Fruit fly (Drosophila melanogaster) whole organism, embryonic: ENCODE measurements around the gene dally.

ENCODE experiments used
- Bgb ChIP-seq: fragments of 200-800 bp; sonication (Bioruptor generic); IDR thresholded peaks from 2 replicates; pipeline ENCODE4 v1.3.6; 2022; ENCODE audit warnings: missing biosample characterization, missing genetic modification characterization; ENCODE audit not compliant: partially characterized antibody
- CG10209 ChIP-seq: fragments of 200-800 bp; sonication (Bioruptor generic); optimal IDR thresholded peaks from 3 replicates; lab custom pipeline; 2017; ENCODE audit warnings: missing biosample characterization, mild to moderate bottlenecking, missing genetic modification characterization, missing genetic modification reagents
- CG10979 ChIP-seq: fragments of 200-800 bp; sonication (Bioruptor generic); optimal IDR thresholded peaks from 2 replicates; lab custom pipeline; 2018; ENCODE audit warnings: missing biosample characterization, mild to moderate bottlenecking, missing genetic modification characterization, moderate library complexity
- CG11696 ChIP-seq: fragments of 200-800 bp; sonication (Bioruptor generic); IDR thresholded peaks from 2 replicates; pipeline ENCODE4 v1.3.6; 2022; ENCODE audit warnings: missing biosample characterization, missing genetic modification characterization
- CG12155 ChIP-seq: fragments of 200-800 bp; sonication (Bioruptor generic); optimal IDR thresholded peaks from 3 replicates; lab custom pipeline; 2016; ENCODE audit warnings: missing biosample characterization, missing genetic modification characterization
- CG1233 ChIP-seq: fragments of 200-800 bp; sonication (Bioruptor generic); optimal IDR thresholded peaks from 4 replicates; lab custom pipeline; 2018; ENCODE audit warnings: missing biosample characterization, mild to moderate bottlenecking, missing genetic modification characterization
- CG12769 ChIP-seq: fragments of 200-800 bp; sonication (Bioruptor generic); optimal IDR thresholded peaks from 2 replicates; lab custom pipeline; 2019; ENCODE audit warnings: missing biosample characterization, mild to moderate bottlenecking, missing genetic modification characterization, moderate library complexity
- CG17359 ChIP-seq: fragments of 200-800 bp; sonication (Bioruptor generic); optimal IDR thresholded peaks from 3 replicates; lab custom pipeline; 2018; ENCODE audit warnings: missing biosample characterization, mild to moderate bottlenecking, missing genetic modification characterization, moderate library complexity
- CG18599 ChIP-seq: fragments of 200-800 bp; sonication (Bioruptor generic); optimal IDR thresholded peaks from 3 replicates; lab custom pipeline; 2017; ENCODE audit warnings: missing biosample characterization, missing genetic modification characterization, mild to moderate bottlenecking, moderate library complexity, missing genetic modification reagents
- CG4617 ChIP-seq: fragments of 200-800 bp; sonication (Bioruptor generic); optimal IDR thresholded peaks from 3 replicates; lab custom pipeline; 2016; ENCODE audit warnings: missing biosample characterization, missing genetic modification characterization, borderline replicate concordance
- CG6791 ChIP-seq: fragments of 200-800 bp; sonication (Bioruptor generic); IDR thresholded peaks from 3 replicates; pipeline ENCODE4 v1.3.6; 2022; ENCODE audit warnings: missing biosample characterization, missing genetic modification characterization; ENCODE audit not compliant: partially characterized antibody
- CG7556 ChIP-seq: fragments of 200-800 bp; sonication (Bioruptor generic); optimal IDR thresholded peaks from 2 replicates; lab custom pipeline; 2017; ENCODE audit warnings: missing biosample characterization, mild to moderate bottlenecking, missing genetic modification characterization
- CG7786 ChIP-seq: fragments of 200-800 bp; sonication (Bioruptor generic); optimal IDR thresholded peaks from 2 replicates; lab custom pipeline; 2016; ENCODE audit warnings: missing biosample characterization, missing genetic modification characterization
- CG7928 ChIP-seq: fragments of 200-800 bp; sonication (Bioruptor generic); optimal IDR thresholded peaks from 2 replicates; lab custom pipeline; 2017; ENCODE audit warnings: missing biosample characterization, mild to moderate bottlenecking, missing genetic modification characterization
- CG8290 ChIP-seq, 3 experiments: fragments of 200-800 bp; sonication (Bioruptor generic); optimal IDR thresholded peaks; 2 replicates each; lab custom pipeline; 2016 to 2019; ENCODE audit warnings: missing biosample characterization in 3 of 3, missing genetic modification characterization in 3 of 3, mild to moderate bottlenecking in 2 of 3, moderate library complexity in 1 of 3
- CG8359 ChIP-seq: fragments of 200-800 bp; sonication (Bioruptor generic); optimal IDR thresholded peaks from 2 replicates; lab custom pipeline; 2017; ENCODE audit warnings: missing biosample characterization, mild to moderate bottlenecking, missing genetic modification characterization, borderline replicate concordance
- D ChIP-seq, 2 experiments: fragments of 200-800 bp in 1 of 2; fragments of >200 bp in 1 of 2; sonication (Bioruptor generic) in 1 of 2; optimal IDR thresholded peaks; 2 replicates in 1 of 2; 3 replicates in 1 of 2; lab custom pipeline; 2017; ENCODE audit warnings: mild to moderate bottlenecking in 1 of 2, missing biosample characterization in 1 of 2, missing genetic modification characterization in 1 of 2, missing genetic modification reagents in 1 of 2
- D19A ChIP-seq: fragments of 200-800 bp; optimal IDR thresholded peaks from 3 replicates; lab custom pipeline; 2019; ENCODE audit warnings: missing biosample characterization, mild to moderate bottlenecking, missing genetic modification characterization, moderate library complexity
- Deaf1 ChIP-seq: fragments of 200-800 bp; optimal IDR thresholded peaks from 3 replicates; lab custom pipeline; 2019; ENCODE audit warnings: missing biosample characterization, mild to moderate bottlenecking, missing genetic modification characterization, moderate library complexity
- Ets97D ChIP-seq: fragments of 200-800 bp; sonication (Bioruptor generic); optimal IDR thresholded peaks from 3 replicates; lab custom pipeline; 2016; ENCODE audit warnings: missing biosample characterization, missing genetic modification characterization
- Fer3 ChIP-seq: fragments of 200-800 bp; sonication (Bioruptor generic); optimal IDR thresholded peaks from 2 replicates; lab custom pipeline; 2018; ENCODE audit warnings: missing biosample characterization, mild to moderate bottlenecking, missing genetic modification characterization, moderate library complexity
- NC2α ChIP-seq: fragments of 200-800 bp; sonication (Bioruptor generic); optimal IDR thresholded peaks from 2 replicates; lab custom pipeline; 2016; ENCODE audit warnings: missing biosample characterization, missing genetic modification characterization
- Oli ChIP-seq: fragments of 200-800 bp; sonication (Bioruptor generic); optimal IDR thresholded peaks from 2 replicates; lab custom pipeline; 2018; ENCODE audit warnings: missing biosample characterization, mild to moderate bottlenecking, missing genetic modification characterization, moderate library complexity
- Opbp ChIP-seq: fragments of 200-800 bp; sonication (Bioruptor generic); IDR thresholded peaks from 3 replicates; pipeline ENCODE4 v1.3.6; 2022; ENCODE audit warnings: missing biosample characterization, missing genetic modification characterization; ENCODE audit not compliant: partially characterized antibody
- Optix ChIP-seq: fragments of 200-800 bp; sonication (Bioruptor generic); IDR thresholded peaks from 3 replicates; pipeline ENCODE4 v1.3.6; 2022; ENCODE audit warnings: missing biosample characterization, missing genetic modification characterization
- Spps ChIP-seq: fragments of 200-800 bp; sonication (Bioruptor generic); optimal IDR thresholded peaks from 2 replicates; lab custom pipeline; 2018; ENCODE audit warnings: missing biosample characterization, mild to moderate bottlenecking, missing genetic modification characterization
- Stat92E ChIP-seq, 3 experiments: fragments of >200 bp in 2 of 3; fragments of 200-800 bp in 1 of 3; sonication (Bioruptor generic) in 1 of 3; optimal IDR thresholded peaks; 2 replicates each; lab custom pipeline; 2017 to 2019; ENCODE audit warnings: missing biosample characterization in 3 of 3, missing genetic modification characterization in 3 of 3, mild to moderate bottlenecking in 1 of 3, moderate library complexity in 1 of 3
- ab ChIP-seq: fragments of 200-800 bp; sonication (Bioruptor generic); optimal IDR thresholded peaks from 2 replicates; lab custom pipeline; 2016; ENCODE audit warnings: missing biosample characterization, missing genetic modification characterization
- ash1 ChIP-seq: fragments of 200-800 bp; sonication (Bioruptor generic); optimal IDR thresholded peaks from 2 replicates; lab custom pipeline; 2018; ENCODE audit warnings: missing biosample characterization, mild to moderate bottlenecking, missing genetic modification characterization
- az2 ChIP-seq: fragments of 200-800 bp; sonication (Bioruptor generic); optimal IDR thresholded peaks from 3 replicates; lab custom pipeline; 2016; ENCODE audit warnings: missing biosample characterization, missing genetic modification characterization
- bab2 ChIP-seq: fragments of 200-800 bp; sonication (Bioruptor generic); optimal IDR thresholded peaks from 2 replicates; lab custom pipeline; 2016; ENCODE audit warnings: missing biosample characterization, missing genetic modification characterization
- bsh ChIP-seq, 2 experiments: fragments of 200-800 bp; sonication (Bioruptor generic); optimal IDR thresholded peaks; 2 replicates each; lab custom pipeline; 2017 to 2018; ENCODE audit warnings: mild to moderate bottlenecking in 2 of 2, missing biosample characterization in 2 of 2, missing genetic modification characterization in 2 of 2, moderate library complexity in 1 of 2
- cas ChIP-seq: fragments of 200-800 bp; sonication (Bioruptor generic); IDR thresholded peaks from 2 replicates; pipeline ENCODE4 v1.3.6; 2022; ENCODE audit warnings: missing biosample characterization, missing genetic modification characterization
- da ChIP-seq: fragments of 200-800 bp; sonication (Bioruptor generic); optimal IDR thresholded peaks from 2 replicates; lab custom pipeline; 2016; ENCODE audit warnings: missing biosample characterization, missing genetic modification characterization
- dpn ChIP-seq, 2 experiments: fragments of 200-800 bp; sonication (Bioruptor generic); optimal IDR thresholded peaks; 3 replicates each; lab custom pipeline; 2016; ENCODE audit warnings: missing biosample characterization in 2 of 2, missing genetic modification characterization in 2 of 2
- esg ChIP-seq: fragments of 200-800 bp; sonication (Bioruptor generic); conservative IDR thresholded peaks from 2 replicates; pipeline ENCODE4 v1.3.6; 2022; ENCODE audit warnings: missing biosample characterization, missing genetic modification characterization
- eve ChIP-seq, 2 experiments: fragments of >200 bp; optimal IDR thresholded peaks; 2 replicates each; lab custom pipeline; 2017; ENCODE audit warnings: missing biosample characterization in 2 of 2, missing genetic modification characterization in 2 of 2
- fru ChIP-seq: fragments of >200 bp; optimal IDR thresholded peaks from 2 replicates; lab custom pipeline; 2017
- gcm ChIP-seq: fragments of 200-800 bp; sonication (Bioruptor generic); optimal IDR thresholded peaks from 2 replicates; lab custom pipeline; 2019; ENCODE audit warnings: missing biosample characterization, mild to moderate bottlenecking, missing genetic modification characterization, moderate library complexity
- gem ChIP-seq: fragments of 200-800 bp; sonication (Bioruptor generic); optimal IDR thresholded peaks from 2 replicates; lab custom pipeline; 2019; ENCODE audit warnings: missing biosample characterization, mild to moderate bottlenecking, missing genetic modification characterization, moderate library complexity
- h ChIP-seq: fragments of >200 bp; optimal IDR thresholded peaks from 2 replicates; lab custom pipeline; 2017
- hth ChIP-seq: fragments of >200 bp; optimal IDR thresholded peaks from 2 replicates; lab custom pipeline; 2017; ENCODE audit warnings: inconsistent platforms
- lab ChIP-seq: fragments of 200-800 bp; sonication (Bioruptor generic); optimal IDR thresholded peaks from 3 replicates; lab custom pipeline; 2017; ENCODE audit warnings: missing biosample characterization, missing genetic modification characterization, mild to moderate bottlenecking, moderate library complexity, missing genetic modification reagents
- mirr ChIP-seq: fragments of 200-800 bp; sonication (Bioruptor generic); optimal IDR thresholded peaks from 3 replicates; lab custom pipeline; 2018; ENCODE audit warnings: missing biosample characterization, mild to moderate bottlenecking, missing genetic modification characterization
- sc ChIP-seq, 3 experiments: fragments of >200 bp in 2 of 3; fragments of 200-800 bp in 1 of 3; sonication (Bioruptor generic) in 1 of 3; optimal IDR thresholded peaks; 2 replicates in 2 of 3; 3 replicates in 1 of 3; lab custom pipeline; 2017; ENCODE audit warnings: mild to moderate bottlenecking in 1 of 3, missing biosample characterization in 1 of 3, missing genetic modification characterization in 1 of 3, missing genetic modification reagents in 1 of 3
- sens ChIP-seq: fragments of 200-800 bp; sonication (Bioruptor generic); peaks from one replicate; lab custom pipeline; 2016; ENCODE audit warnings: missing biosample characterization, missing genetic modification characterization
- so ChIP-seq: fragments of 200-800 bp; sonication (Bioruptor generic); IDR thresholded peaks from 3 replicates; pipeline ENCODE4 v1.3.6; 2022; ENCODE audit warnings: missing biosample characterization, missing genetic modification characterization
- sob ChIP-seq: fragments of 200-800 bp; sonication (Bioruptor generic); IDR thresholded peaks from 2 replicates; pipeline ENCODE4 v1.3.6; 2022; ENCODE audit warnings: missing biosample characterization, missing genetic modification characterization
- unpg ChIP-seq: fragments of 200-800 bp; sonication (Bioruptor generic); optimal IDR thresholded peaks from 3 replicates; lab custom pipeline; 2018; ENCODE audit warnings: missing biosample characterization, mild to moderate bottlenecking, missing genetic modification characterization, moderate library complexity
- wdn ChIP-seq: fragments of 200-800 bp; sonication (Bioruptor generic); IDR thresholded peaks from 2 replicates; pipeline ENCODE4 v1.3.6; 2022; ENCODE audit warnings: missing biosample characterization, missing genetic modification characterization

The dally gene

DNA sequence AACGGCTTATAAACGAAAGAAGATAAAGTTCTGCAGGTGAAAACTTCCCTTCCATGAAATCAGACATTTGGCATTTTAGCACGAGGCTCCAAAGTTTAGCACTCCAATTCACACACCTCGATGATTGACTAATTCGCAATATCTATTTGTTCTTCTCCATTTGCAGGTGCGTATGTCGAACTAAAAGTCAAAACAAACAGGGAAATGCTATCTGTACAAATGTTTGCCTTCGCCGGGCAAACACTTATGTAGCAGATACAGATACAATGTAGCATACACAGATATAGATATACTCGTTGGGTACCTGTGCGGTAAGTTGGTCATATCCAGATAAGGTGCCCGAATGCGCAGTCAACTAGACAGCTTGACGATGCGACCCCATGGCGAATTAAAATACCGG is 7.6 kb downstream of the dally start (continued):
- TF ChIP-seq bsh (GFP tag; optimal IDR thresholded peaks at IDR 0.05; lab: Kevin White, UChicago): peak in 1 of 2 experiments; percentile 14
- no peak for TF ChIP-seq cas
- TF ChIP-seq az2 (GFP tag; lab: Kevin White, UChicago): no peak
- peak in 1 of 2 experiments; percentile 9 for TF ChIP-seq dpn (GFP tag; optimal IDR thresholded peaks at IDR 0.05; lab: Kevin White, UChicago)
- no peak for TF ChIP-seq CG12155 (GFP tag; lab: Kevin White, UChicago)
- TF ChIP-seq so: no peak
- peak; percentile 35 for TF ChIP-seq mirr
- no peak for TF ChIP-seq Deaf1 (tag; lab: Kevin White, UChicago)
- peak; percentile 15 for TF ChIP-seq unpg
- TF ChIP-seq CG8359 (GFP tag; lab: Kevin White, UChicago): peak; percentile 41
- no peak for TF ChIP-seq da (GFP tag; lab: Kevin White, UChicago)
- TF ChIP-seq sc (optimal IDR thresholded peaks at IDR 0.05; lab: Kevin White, UChicago): no peak
- no peak for TF ChIP-seq sc (GFP tag; optimal IDR thresholded peaks at IDR 0.05; lab: Kevin White, UChicago)
- no peak for TF ChIP-seq Ets97D (GFP tag; lab: Kevin White, UChicago)
- no peak for TF ChIP-seq Stat92E (GFP tag; optimal IDR thresholded peaks at IDR 0.05; lab: Kevin White, UChicago)
- TF ChIP-seq hth: no peak
- peak; percentile 28 for TF ChIP-seq bab2 (GFP tag; lab: Kevin White, UChicago)
- TF ChIP-seq CG8290 (GFP tag; optimal IDR thresholded peaks at IDR 0.05; lab: Kevin White, UChicago): peak; percentile 6
- peak; percentile 28 to 75 for TF ChIP-seq CG8290 (tag; optimal IDR thresholded peaks at IDR 0.05; lab: Kevin White, UChicago)
- TF ChIP-seq CG7928 (GFP tag; lab: Kevin White, UChicago): no peak
- no peak for TF ChIP-seq eve (GFP tag; optimal IDR thresholded peaks at IDR 0.05; lab: Kevin White, UChicago)
- TF ChIP-seq h (lab: Kevin White, UChicago): no peak
- no peak for TF ChIP-seq CG4617
- no peak for TF ChIP-seq Optix
- peak; percentile 22 for TF ChIP-seq CG18599
- TF ChIP-seq Oli (tag; lab: Kevin White, UChicago): no peak
- TF ChIP-seq esg: no peak
- TF ChIP-seq CG17359 (tag; lab: Kevin White, UChicago): peak; percentile 20
- TF ChIP-seq D (optimal IDR thresholded peaks at IDR 0.05; lab: Kevin White, UChicago): no peak
- TF ChIP-seq D (GFP tag; optimal IDR thresholded peaks at IDR 0.05; lab: Kevin White, UChicago): peak; percentile 28
- TF ChIP-seq sob (GFP tag; lab: Robert Waterston, UW): no peak
- no peak for TF ChIP-seq Fer3 (tag; lab: Kevin White, UChicago)
- no peak for TF ChIP-seq gem (tag; lab: Kevin White, UChicago)
- no peak for TF ChIP-seq Opbp (GFP tag; lab: Robert Waterston, UW)
- TF ChIP-seq CG7786: no peak
- TF ChIP-seq D19A (tag; lab: Kevin White, UChicago): no peak
- TF ChIP-seq gcm: peak; percentile 4
- peak; percentile 48 for TF ChIP-seq sens (GFP tag; lab: Kevin White, UChicago)
- TF ChIP-seq CG10979 (tag; lab: Kevin White, UChicago): no peak
- peak; percentile 51 for TF ChIP-seq CG12769
- peak; percentile 41 for TF ChIP-seq CG10209 (GFP tag; lab: Kevin White, UChicago)
- no peak for TF ChIP-seq CG11696 (GFP tag; lab: Robert Waterston, UW)
- TF ChIP-seq CG1233: peak; percentile 39
- no peak for TF ChIP-seq NC2α (GFP tag; lab: Kevin White, UChicago)
- no peak for TF ChIP-seq CG6791 (GFP tag; lab: Robert Waterston, UW)
- no peak for TF ChIP-seq Bgb (GFP tag; lab: Robert Waterston, UW)
- TF ChIP-seq ab: no peak
- TF ChIP-seq ash1 (GFP tag; lab: Kevin White, UChicago): no peak
- no peak for TF ChIP-seq fru
- TF ChIP-seq wdn (GFP tag; lab: Robert Waterston, UW): no peak
- TF ChIP-seq lab: peak; percentile 14
- no peak for TF ChIP-seq CG7556
- TF ChIP-seq Spps (tag; lab: Kevin White, UChicago): no peak
